Worm (Caenorhabditis elegans) whole organism, late embryonic: Measurements from ENCODE around the gene F52E1.14.

Experiments
- C38D4.7 ChIP-seq: fragments of 200-800 bp; sonication (Bioruptor generic); optimal IDR thresholded peaks from 2 replicates; lab custom pipeline; 2018; ENCODE audit warnings: mild to moderate bottlenecking, missing genetic modification characterization, moderate library complexity, missing compliant biosample characterization
- ceh-6 ChIP-seq: fragments of 200-800 bp; sonication (Bioruptor generic); optimal IDR thresholded peaks from 2 replicates; lab custom pipeline; 2018; ENCODE audit warnings: mild to moderate bottlenecking, missing genetic modification characterization, missing compliant biosample characterization
- elt-2 ChIP-seq: sonication (generic microtip); optimal IDR thresholded peaks from 2 replicates; lab custom pipeline; 2016; ENCODE audit warnings: missing genetic modification reagents, missing genetic modification characterization, missing compliant biosample characterization
- ets-4 ChIP-seq: sonication (generic microtip); optimal IDR thresholded peaks from 2 replicates; lab custom pipeline; 2016; ENCODE audit warnings: missing genetic modification characterization, missing compliant biosample characterization
- pha-2 ChIP-seq: sonication (generic microtip); optimal IDR thresholded peaks from 2 replicates; lab custom pipeline; 2017; ENCODE audit warnings: mild to moderate bottlenecking, missing genetic modification characterization, missing compliant biosample characterization
- tbx-7 ChIP-seq: sonication (generic microtip); optimal IDR thresholded peaks from 2 replicates; lab custom pipeline; 2016; ENCODE audit warnings: missing genotype, missing genetic modification characterization, missing compliant biosample characterization

- TF ChIP-seq elt-2: no peak
- no peak for TF ChIP-seq C38D4.7 (GFP tag; lab: Kevin White, UChicago)
- TF ChIP-seq tbx-7: no peak
- TF ChIP-seq ets-4 (tag; lab: Kevin White, UChicago): no peak
- TF ChIP-seq pha-2 (tag; lab: Kevin White, UChicago): no peak
- no peak for TF ChIP-seq ceh-6
Measured at ce11 chrV:8380076-8380475, 3.6 kb upstream of the F52E1.14 start.
